Worm (Caenorhabditis elegans): ENCODE results near the gene dsl-2.

The dsl-2 gene

ce11 chrIV:1168311-1168965 is 36.3 kb downstream of the dsl-2 start:
- TF ChIP-seq nfya-1 (tag; optimal IDR thresholded peaks at IDR 0.05) (peak; percentile 20), pros-1 (tag; optimal IDR thresholded peaks at IDR 0.05) (peak; percentile 5), pha-2 (tag; optimal IDR thresholded peaks at IDR 0.05) (no peak), rnt-1 (tag; optimal IDR thresholded peaks at IDR 0.05) (peak; percentile 1), unc-55 (GFP tag; optimal IDR thresholded peaks at IDR 0.05) (peak; percentile 20), hlh-30 (tag; optimal IDR thresholded peaks at IDR 0.05; ENCODE audit: insufficient read depth) (peak; percentile 67), ama-1 (optimal IDR thresholded peaks at IDR 0.05) (no peak)

ce11 chrIV:1167352-1167751 is 37.4 kb downstream of the dsl-2 start:
- TF ChIP-seq elt-2 (tag; optimal IDR thresholded peaks at IDR 0.05) (no peak), sdc-2 (tag; optimal IDR thresholded peaks at IDR 0.05) (no peak), pat-9 (tag; optimal IDR thresholded peaks at IDR 0.05) (no peak), pha-2 (tag; optimal IDR thresholded peaks at IDR 0.05) (no peak), unc-42 (tag; optimal IDR thresholded peaks at IDR 0.05) (no peak), pros-1 (tag; optimal IDR thresholded peaks at IDR 0.05) (no peak), fax-1 (tag; optimal IDR thresholded peaks at IDR 0.05) (no peak), hlh-15 (tag; optimal IDR thresholded peaks at IDR 0.05) (no peak), lim-6 (tag; optimal IDR thresholded peaks at IDR 0.05) (no peak), che-1 (tag; optimal IDR thresholded peaks at IDR 0.05) (no peak), ztf-16 (tag; optimal IDR thresholded peaks at IDR 0.05) (no peak), pax-1 (tag; optimal IDR thresholded peaks at IDR 0.05) (no peak), C38D4.7 (GFP tag; optimal IDR thresholded peaks at IDR 0.05) (no peak), dmd-4 (tag; optimal IDR thresholded peaks at IDR 0.05; ENCODE audit: borderline replicate concordance) (no peak), hlh-8 (tag; optimal IDR thresholded peaks at IDR 0.05) (no peak), ceh-14 (tag; optimal IDR thresholded peaks at IDR 0.05) (no peak), nfya-1 (tag; optimal IDR thresholded peaks at IDR 0.05) (no peak)

- TF ChIP-seq sdc-2 (tag; optimal IDR thresholded peaks at IDR 0.05) (no peak), unc-3 (GFP tag; conservative IDR thresholded peaks at IDR 0.05) (no peak), unc-3 (tag; optimal IDR thresholded peaks at IDR 0.05) (no peak), pax-1 (tag; optimal IDR thresholded peaks at IDR 0.05) (no peak), Y22D7AL.16 (tag; optimal IDR thresholded peaks at IDR 0.05) (no peak), npax-4 (tag; optimal IDR thresholded peaks at IDR 0.05) (no peak)
These were observed 41.6 kb downstream of the dsl-2 start, which contains the start of gene C50A2.7 for ce11 chrIV:1163126-1163525. TSS of gene C50A2.7 (plus strand) at chrIV:1163426.

ce11 chrIV:1160386-1160785 is 44.4 kb downstream of the dsl-2 start, which contains the start of gene ets-8:
TSS of gene ets-8 (minus strand) at chrIV:1160486.
- TF ChIP-seq syd-9 (tag; optimal IDR thresholded peaks at IDR 0.05), result no peak

DNA sequence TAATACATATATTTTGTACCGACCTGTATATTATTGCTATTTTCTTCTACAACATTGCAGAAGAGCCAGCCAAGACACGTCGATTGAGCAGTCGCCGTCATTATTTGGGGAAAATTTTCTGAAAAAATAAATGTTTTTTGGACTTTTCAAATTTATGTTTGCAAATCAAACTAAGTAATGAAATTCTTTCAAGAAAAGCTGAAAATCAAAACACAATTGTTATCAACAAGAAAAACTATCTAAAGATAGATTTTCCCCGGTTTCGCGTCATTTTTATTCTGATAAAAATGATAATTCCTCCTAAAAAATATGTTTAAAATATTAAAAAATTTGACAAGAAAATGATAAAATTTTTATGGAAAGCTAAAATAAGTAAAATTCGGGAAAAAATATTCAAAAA is 46.8 kb downstream of the dsl-2 start, which contains the start of gene C50A2.3:
Gene C50A2.3, minus strand, starts transcription at position 101 of the 400 bp plus-strand sequence.
- TF ChIP-seq ceh-14 (tag; optimal IDR thresholded peaks at IDR 0.05) (no peak), nhr-232 (tag; optimal IDR thresholded peaks at IDR 0.05) (no peak), ceh-30 (tag; optimal IDR thresholded peaks at IDR 0.05) (no peak), nfya-1 (tag; optimal IDR thresholded peaks at IDR 0.05) (no peak), sox-2 (GFP tag; IDR thresholded peaks at IDR 0.05) (no peak), tbx-2 (tag; optimal IDR thresholded peaks at IDR 0.05) (no peak), zip-5 (tag; optimal IDR thresholded peaks at IDR 0.05) (no peak)

- TF ChIP-seq ama-1 (optimal IDR thresholded peaks at IDR 0.05), result no peak
- no peak for TF ChIP-seq hlh-30 (tag; optimal IDR thresholded peaks at IDR 0.05; ENCODE audit: insufficient read depth)
- TF ChIP-seq ets-4 (tag; optimal IDR thresholded peaks at IDR 0.05), result no peak
- no peak for TF ChIP-seq lin-11 (tag; optimal IDR thresholded peaks at IDR 0.05)
- no peak for TF ChIP-seq odd-2 (tag; optimal IDR thresholded peaks at IDR 0.05)
- TF ChIP-seq ceh-31 (tag; optimal IDR thresholded peaks at IDR 0.05), result no peak
These were observed 49.6 kb downstream of the dsl-2 start for ce11 chrIV:1155206-1155605.
